Fruit fly (Drosophila melanogaster): ENCODE data around the gene CG31802.
A peak's percentile ranks its signal among the peaks of the same experiment; 100 is the strongest.

The CG31802 gene

dm6 chr2L:18209137-18209536, at the start of gene CG31802:
Gene CG31802, minus strand, starts transcription at chr2L:18209237.
- TF ChIP-seq bab1 (GFP tag; optimal IDR thresholded peaks at IDR 0.05): no peak
- no peak for TF ChIP-seq CG11617 (GFP tag; optimal IDR thresholded peaks at IDR 0.05)
- no peak for TF ChIP-seq CG33017 (tag; optimal IDR thresholded peaks at IDR 0.05)
- no peak for TF ChIP-seq Mnt (GFP tag; optimal IDR thresholded peaks at IDR 0.05)
- no peak for TF ChIP-seq Clk (GFP tag; optimal IDR thresholded peaks at IDR 0.05)
- no peak for TF ChIP-seq Crg-1 (GFP tag; optimal IDR thresholded peaks at IDR 0.05)
- TF ChIP-seq cic (GFP tag; optimal IDR thresholded peaks at IDR 0.05): no peak
- no peak for TF ChIP-seq cnc (optimal IDR thresholded peaks at IDR 0.05)
- TF ChIP-seq Hr96 (GFP tag; optimal IDR thresholded peaks at IDR 0.05): no peak
- TF ChIP-seq tj (GFP tag; optimal IDR thresholded peaks at IDR 0.05): no peak
- TF ChIP-seq CG5204 (GFP tag; optimal IDR thresholded peaks at IDR 0.05): no peak
- no peak for TF ChIP-seq CG1620 (GFP tag; optimal IDR thresholded peaks at IDR 0.05)
- TF ChIP-seq CG14711 (tag; optimal IDR thresholded peaks at IDR 0.05): no peak
- no peak for TF ChIP-seq CG7101 (tag; optimal IDR thresholded peaks at IDR 0.05)
- no peak for TF ChIP-seq CG7045 (GFP tag; optimal IDR thresholded peaks at IDR 0.05)
- no peak for TF ChIP-seq kay (GFP tag; ENCODE audit: borderline replicate concordance)
- TF ChIP-seq pad (GFP tag; optimal IDR thresholded peaks at IDR 0.05): no peak
- TF ChIP-seq ovo (GFP tag; optimal IDR thresholded peaks at IDR 0.05): no peak

DNA sequence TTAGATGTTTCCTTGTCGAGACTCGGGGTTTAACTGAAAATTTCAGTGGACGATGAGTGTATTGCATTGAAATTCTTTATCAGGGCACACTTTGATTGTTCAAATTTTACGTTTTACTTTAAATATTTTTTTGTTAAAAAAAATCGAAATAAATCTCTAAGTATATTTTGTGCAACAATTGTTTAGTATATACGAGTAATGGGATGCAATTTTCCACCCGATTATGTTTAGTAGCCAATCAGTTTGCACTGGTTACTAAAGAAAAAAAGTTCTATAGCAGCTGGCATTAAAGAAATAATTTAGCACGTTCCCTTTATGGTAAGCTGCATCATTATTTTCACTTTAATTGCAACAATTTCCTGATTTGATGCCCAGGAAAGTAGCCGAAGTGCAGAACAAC, 48.8 kb upstream of the CG31802 start, which contains the start of gene CG31788:
CG31788 (minus strand) TSS at position 101 of the 400 bp plus-strand sequence.
- TF ChIP-seq Crg-1 (GFP tag; optimal IDR thresholded peaks at IDR 0.05) (no peak), CG1620 (GFP tag; optimal IDR thresholded peaks at IDR 0.05) (no peak), CG7101 (tag; optimal IDR thresholded peaks at IDR 0.05) (no peak), ovo (GFP tag; optimal IDR thresholded peaks at IDR 0.05) (no peak), cnc (optimal IDR thresholded peaks at IDR 0.05) (no peak), CG12768 (GFP tag; optimal IDR thresholded peaks at IDR 0.05) (no peak), CG5204 (GFP tag; optimal IDR thresholded peaks at IDR 0.05) (no peak), cic (GFP tag; optimal IDR thresholded peaks at IDR 0.05) (no peak), pad (GFP tag; optimal IDR thresholded peaks at IDR 0.05) (no peak)

- TF ChIP-seq CG7045 (GFP tag; optimal IDR thresholded peaks at IDR 0.05): no peak
- no peak for TF ChIP-seq Clk (GFP tag; optimal IDR thresholded peaks at IDR 0.05)
- TF ChIP-seq cic (GFP tag; optimal IDR thresholded peaks at IDR 0.05): no peak
- TF ChIP-seq toe (GFP tag; optimal IDR thresholded peaks at IDR 0.05): no peak
- no peak for TF ChIP-seq CG11617 (GFP tag; optimal IDR thresholded peaks at IDR 0.05)
- TF ChIP-seq CG7101 (tag; optimal IDR thresholded peaks at IDR 0.05): no peak
- TF ChIP-seq Mnt (GFP tag; optimal IDR thresholded peaks at IDR 0.05): no peak
- no peak for TF ChIP-seq CG1620 (GFP tag; optimal IDR thresholded peaks at IDR 0.05)
- TF ChIP-seq Hr96 (GFP tag; optimal IDR thresholded peaks at IDR 0.05): no peak
Measured at dm6 chr2L:18236493-18236892, 27.5 kb upstream of the CG31802 start.

DNA sequence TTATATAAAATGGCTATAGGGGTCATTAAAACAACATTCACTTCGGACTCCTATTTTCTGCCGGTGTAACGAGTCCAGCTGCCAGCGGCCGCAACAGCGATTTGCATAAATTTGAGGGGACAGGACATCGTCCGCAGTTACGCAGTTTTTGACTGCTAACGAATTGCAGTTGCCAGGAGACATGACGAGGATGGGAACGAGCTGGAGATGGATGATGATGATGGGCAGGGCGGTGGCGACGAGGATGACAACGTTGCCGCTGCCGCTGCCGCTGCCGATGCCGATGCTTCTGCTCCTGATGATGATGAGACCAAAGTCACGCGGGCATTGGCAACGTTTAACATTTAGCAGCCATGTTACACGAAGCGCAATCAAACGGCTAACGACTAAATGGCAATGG, 6.2 kb downstream of the CG31802 start:
- TF ChIP-seq tj (GFP tag; optimal IDR thresholded peaks at IDR 0.05) (no peak), pad (GFP tag; optimal IDR thresholded peaks at IDR 0.05) (no peak), cic (GFP tag; optimal IDR thresholded peaks at IDR 0.05) (no peak), CG12768 (GFP tag; optimal IDR thresholded peaks at IDR 0.05) (no peak), kay (GFP tag; ENCODE audit: borderline replicate concordance) (no peak), cnc (optimal IDR thresholded peaks at IDR 0.05) (no peak), bab1 (GFP tag; optimal IDR thresholded peaks at IDR 0.05) (no peak), toe (GFP tag; optimal IDR thresholded peaks at IDR 0.05) (no peak), CG7101 (tag; optimal IDR thresholded peaks at IDR 0.05) (no peak), Hr96 (GFP tag; optimal IDR thresholded peaks at IDR 0.05) (no peak), Clk (GFP tag; optimal IDR thresholded peaks at IDR 0.05) (no peak), CG14711 (tag; optimal IDR thresholded peaks at IDR 0.05) (no peak), CG11617 (GFP tag; optimal IDR thresholded peaks at IDR 0.05) (no peak), CG33017 (tag; optimal IDR thresholded peaks at IDR 0.05) (no peak), CG1620 (GFP tag; optimal IDR thresholded peaks at IDR 0.05) (no peak), Crg-1 (GFP tag; optimal IDR thresholded peaks at IDR 0.05) (no peak), CG7045 (GFP tag; optimal IDR thresholded peaks at IDR 0.05) (no peak)

DNA sequence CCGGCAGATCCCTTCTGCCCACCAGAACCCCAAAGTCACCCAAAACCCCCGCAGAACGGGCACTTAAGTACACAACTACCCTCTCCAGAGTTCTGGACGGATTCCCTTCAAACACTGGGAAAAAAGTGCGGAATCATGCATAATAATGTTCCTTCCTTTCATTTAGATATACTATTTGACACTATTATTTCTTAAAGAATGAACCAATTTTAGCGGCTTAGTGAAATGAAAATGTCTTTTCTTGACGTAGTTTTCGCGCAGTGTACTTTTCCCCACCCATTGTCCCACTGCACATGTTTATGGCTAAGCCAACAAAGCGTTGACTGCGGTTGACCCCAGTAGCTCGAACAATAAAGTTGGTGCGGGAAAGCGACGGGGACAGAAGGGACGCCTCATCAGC, 22.3 kb downstream of the CG31802 start:
- TF ChIP-seq Hr96 (GFP tag; optimal IDR thresholded peaks at IDR 0.05): no peak
- no peak for TF ChIP-seq kay (GFP tag; ENCODE audit: borderline replicate concordance)
- no peak for TF ChIP-seq cic (GFP tag; optimal IDR thresholded peaks at IDR 0.05)
- no peak for TF ChIP-seq CG33017 (tag; optimal IDR thresholded peaks at IDR 0.05)
- no peak for TF ChIP-seq cnc (optimal IDR thresholded peaks at IDR 0.05)
- no peak for TF ChIP-seq pad (GFP tag; optimal IDR thresholded peaks at IDR 0.05)

DNA sequence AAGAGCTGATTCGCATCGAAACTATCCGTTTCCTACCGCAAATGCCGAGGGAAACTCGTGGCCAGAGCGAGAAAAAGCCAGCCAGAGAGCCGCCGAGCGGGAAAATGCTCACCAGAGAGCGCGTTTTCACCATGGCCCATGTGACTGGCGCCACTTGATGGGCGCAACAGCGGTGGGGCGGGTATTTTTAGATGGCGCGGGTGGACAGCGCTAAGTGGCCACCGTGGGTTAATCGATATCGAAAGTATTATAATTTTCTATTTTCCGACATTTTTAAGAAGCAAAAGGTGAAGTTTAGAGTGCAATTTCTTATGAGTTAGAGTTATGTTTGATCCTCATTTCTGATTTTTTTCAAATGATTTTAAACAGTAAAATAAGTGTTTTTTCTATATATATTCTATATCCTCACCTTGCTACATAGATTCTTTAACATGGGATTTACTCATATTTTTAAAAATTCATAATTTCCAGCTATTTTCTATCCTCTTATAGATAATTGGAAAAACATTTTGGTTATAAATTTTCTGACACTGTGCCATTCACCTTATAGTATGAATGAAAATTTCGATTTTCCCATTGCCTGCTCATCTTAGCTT, 24.3 kb downstream of the CG31802 start, which contains the start of gene Ptp36E:
Ptp36E (minus strand) TSS at position 360 of the 596 bp plus-strand sequence.
- no peak for TF ChIP-seq CG11617 (GFP tag; optimal IDR thresholded peaks at IDR 0.05)
- TF ChIP-seq CG33017 (tag; optimal IDR thresholded peaks at IDR 0.05): peak; percentile 80
- peak; percentile 54 for TF ChIP-seq CG14711 (tag; optimal IDR thresholded peaks at IDR 0.05)
- peak; percentile 71 for TF ChIP-seq CG12768 (GFP tag; optimal IDR thresholded peaks at IDR 0.05)
- no peak for TF ChIP-seq cic (GFP tag; optimal IDR thresholded peaks at IDR 0.05)
- TF ChIP-seq Clk (GFP tag; optimal IDR thresholded peaks at IDR 0.05): peak; percentile 2
- TF ChIP-seq CG7101 (tag; optimal IDR thresholded peaks at IDR 0.05): peak; percentile 65
- peak; percentile 12 for TF ChIP-seq CG5204 (GFP tag; optimal IDR thresholded peaks at IDR 0.05)
- peak; percentile 27 for TF ChIP-seq pad (GFP tag; optimal IDR thresholded peaks at IDR 0.05)
- TF ChIP-seq Crg-1 (GFP tag; optimal IDR thresholded peaks at IDR 0.05): no peak
- TF ChIP-seq toe (GFP tag; optimal IDR thresholded peaks at IDR 0.05): no peak
- no peak for TF ChIP-seq bab1 (GFP tag; optimal IDR thresholded peaks at IDR 0.05)
- peak; percentile 18 for TF ChIP-seq Mnt (GFP tag; optimal IDR thresholded peaks at IDR 0.05)
